Worm (Caenorhabditis elegans): ENCODE results near the gene hen-1.

hen-1 gene

DNA sequence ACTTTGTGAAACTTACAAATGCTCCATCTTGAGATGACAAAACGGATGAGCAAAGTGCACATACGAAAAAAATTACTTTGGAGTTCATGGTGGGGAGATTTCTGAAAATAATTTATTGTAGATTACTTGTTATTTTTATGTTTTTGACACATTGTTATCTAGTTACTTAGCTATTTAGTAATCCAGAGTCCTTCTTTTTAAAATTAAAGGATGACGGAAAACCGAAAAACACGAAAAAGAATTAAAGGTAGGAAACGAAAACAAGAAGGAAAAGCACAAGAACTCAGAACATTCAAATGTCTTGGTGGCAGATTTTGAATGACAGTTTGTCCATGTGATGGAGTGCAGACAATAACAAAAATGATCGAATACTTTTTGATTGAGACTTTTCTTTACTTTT, at the start of gene hen-1:
hen-1 (minus strand) TSS at position 101 of the 400 bp plus-strand sequence.
- TF ChIP-seq tbp1 (GFP tag; optimal IDR thresholded peaks at IDR 0.05) = no peak
- no peak for TF ChIP-seq dpff-1 (tag; optimal IDR thresholded peaks at IDR 0.05)
- no peak for TF ChIP-seq K11D2.4 (GFP tag; IDR thresholded peaks at IDR 0.05)
- no peak for TF ChIP-seq K12H6.12 (tag; optimal IDR thresholded peaks at IDR 0.05)
- TF ChIP-seq nfyb-1 (GFP tag; IDR thresholded peaks at IDR 0.05) = no peak
- no peak for TF ChIP-seq lin-54 (GFP tag; optimal IDR thresholded peaks at IDR 0.05)
- no peak for TF ChIP-seq F37B4.10 (GFP tag; IDR thresholded peaks at IDR 0.05)
- no peak for TF ChIP-seq F57C9.4 (tag; optimal IDR thresholded peaks at IDR 0.05)
- no peak for TF ChIP-seq nhr-120 (GFP tag; IDR thresholded peaks at IDR 0.05)
- TF ChIP-seq chd-7 (tag; optimal IDR thresholded peaks at IDR 0.05) = no peak
- no peak for TF ChIP-seq gei-17 (GFP tag; optimal IDR thresholded peaks at IDR 0.05)
- TF ChIP-seq lin-26 (GFP tag; IDR thresholded peaks at IDR 0.05) = no peak
- no peak for TF ChIP-seq Y56A3A.18 (GFP tag; IDR thresholded peaks at IDR 0.05)
- TF ChIP-seq zfh-2 (GFP tag; conservative IDR thresholded peaks at IDR 0.05) = no peak
- no peak for TF ChIP-seq bed-1 (GFP tag; IDR thresholded peaks at IDR 0.05)
- no peak for TF ChIP-seq ama-1 (optimal IDR thresholded peaks at IDR 0.05)
- no peak for TF ChIP-seq ama-1 (GFP tag; optimal IDR thresholded peaks at IDR 0.05)
- no peak for TF ChIP-seq ztf-6 (GFP tag; IDR thresholded peaks at IDR 0.05)
- TF ChIP-seq ztf-3 (GFP tag; optimal IDR thresholded peaks at IDR 0.05) = no peak
- no peak for TF ChIP-seq egl-18 (GFP tag; IDR thresholded peaks at IDR 0.05)
- no peak for TF ChIP-seq hrde-1 (tag; optimal IDR thresholded peaks at IDR 0.05; ENCODE audit: borderline replicate concordance)

DNA sequence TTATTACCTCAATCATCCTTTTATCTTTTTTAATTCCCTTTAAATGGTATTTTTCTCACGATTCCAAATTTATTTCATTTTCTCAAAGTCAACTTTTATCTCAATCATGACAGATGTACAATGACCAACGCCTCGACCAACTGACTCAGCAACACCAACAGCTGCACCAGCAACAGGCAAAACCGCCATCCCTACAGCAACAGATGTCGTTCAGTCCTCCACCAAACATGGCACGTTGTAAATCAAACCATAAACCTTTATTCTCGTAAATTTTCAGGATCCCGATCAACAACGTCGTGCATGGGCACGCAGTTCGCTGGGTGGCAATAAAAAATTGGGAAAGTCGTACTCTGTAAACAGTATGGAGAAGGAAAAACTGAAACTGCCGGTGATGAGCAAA, 46.0 kb upstream of the hen-1 start:
- TF ChIP-seq attf-5 (GFP tag; optimal IDR thresholded peaks at IDR 0.05) = no peak
- no peak for TF ChIP-seq tbx-9 (tag; optimal IDR thresholded peaks at IDR 0.05; ENCODE audit: borderline replicate concordance)
- TF ChIP-seq zim-3 (tag; optimal IDR thresholded peaks at IDR 0.05) = no peak
- TF ChIP-seq hmg-20 (GFP tag; IDR thresholded peaks at IDR 0.05) = no peak
- TF ChIP-seq F37B4.10 (GFP tag; IDR thresholded peaks at IDR 0.05) = no peak
- no peak for TF ChIP-seq ztf-22 (GFP tag; optimal IDR thresholded peaks at IDR 0.05)
- TF ChIP-seq hmg-1.2 (GFP tag; IDR thresholded peaks at IDR 0.05) = no peak
- no peak for TF ChIP-seq cebp-1 (GFP tag; IDR thresholded peaks at IDR 0.05)
- no peak for TF ChIP-seq cebp-1 (tag; optimal IDR thresholded peaks at IDR 0.05)
- no peak for TF ChIP-seq nhr-90 (tag; optimal IDR thresholded peaks at IDR 0.05)
- TF ChIP-seq lir-1 (GFP tag; conservative IDR thresholded peaks at IDR 0.05) = no peak
- TF ChIP-seq ztf-25 (GFP tag; IDR thresholded peaks at IDR 0.05) = no peak
- TF ChIP-seq egrh-3 (GFP tag; IDR thresholded peaks at IDR 0.05) = no peak
- no peak for TF ChIP-seq D2030.7 (GFP tag; IDR thresholded peaks at IDR 0.05)
- no peak for TF ChIP-seq C17E4.6 (GFP tag; IDR thresholded peaks at IDR 0.05)
- no peak for TF ChIP-seq F33H1.4 (GFP tag; IDR thresholded peaks at IDR 0.05)
- TF ChIP-seq nhr-179 (tag; optimal IDR thresholded peaks at IDR 0.05) = no peak

DNA sequence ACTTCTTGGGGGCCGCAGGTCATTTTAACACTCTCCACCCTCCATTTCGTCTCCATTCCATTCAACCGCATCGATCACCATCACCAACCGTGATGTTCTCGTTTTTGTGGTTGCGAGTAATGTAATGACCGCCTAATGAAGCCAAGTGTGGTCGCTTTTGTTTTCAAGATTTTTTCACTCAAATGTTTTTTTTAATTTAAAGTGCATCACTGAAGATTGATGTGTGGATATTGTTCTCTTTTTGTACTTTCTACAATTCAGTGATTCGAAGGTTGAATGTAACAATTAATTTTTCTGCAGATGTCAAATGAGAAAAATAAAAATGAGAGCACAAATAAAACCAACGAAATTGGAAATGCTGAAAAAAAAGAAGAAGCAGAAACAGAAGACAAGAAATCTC, 41.9 kb upstream of the hen-1 start, which contains the start of gene pgp-10:
pgp-10 (plus strand) TSS at position 301 of the 400 bp plus-strand sequence.
- no peak for TF ChIP-seq xnd-1 (tag; optimal IDR thresholded peaks at IDR 0.05)
- no peak for TF ChIP-seq D2030.7 (GFP tag; IDR thresholded peaks at IDR 0.05)
- TF ChIP-seq sea-2 (GFP tag; IDR thresholded peaks at IDR 0.05) = no peak
- no peak for TF ChIP-seq lag-1 (GFP tag; IDR thresholded peaks at IDR 0.05)
- TF ChIP-seq tlf-1 (GFP tag; optimal IDR thresholded peaks at IDR 0.05) = no peak
- TF ChIP-seq B0336.3 (GFP tag; IDR thresholded peaks at IDR 0.05) = no peak
- TF ChIP-seq gei-17 (GFP tag; optimal IDR thresholded peaks at IDR 0.05) = no peak
- no peak for TF ChIP-seq F52B5.7 (tag; optimal IDR thresholded peaks at IDR 0.05)
- no peak for TF ChIP-seq ekl-4 (GFP tag; IDR thresholded peaks at IDR 0.05)

Data from whole organism, young adult.